Fruit fly (Drosophila melanogaster): ENCODE results near the gene CG15386.

CG15386 gene

dm6 chr2L:2249578-2249977 lies 32.5 kb upstream of the CG15386 start:
- TF ChIP-seq fd96Ca (GFP tag; IDR thresholded peaks at IDR 0.05) (0 out of 3 replicates have a peak, but pooled peaks have one; percentile 25), CG8159 (tag; optimal IDR thresholded peaks at IDR 0.05) (peak; percentile 36), CG34367 (tag; optimal IDR thresholded peaks at IDR 0.05) (no peak)

dm6 chr2L:2242783-2243182 lies 25.7 kb upstream of the CG15386 start:
- TF ChIP-seq CG8301 (tag; optimal IDR thresholded peaks at IDR 0.05), result no peak
- no peak for TF ChIP-seq Pif1B (GFP tag; optimal IDR thresholded peaks at IDR 0.05)
- TF ChIP-seq rn (GFP tag; IDR thresholded peaks at IDR 0.05), result no peak
- no peak for TF ChIP-seq CG12605 (GFP tag; IDR thresholded peaks at IDR 0.05)
- TF ChIP-seq CG32121 (GFP tag; IDR thresholded peaks at IDR 0.05), result no peak
- TF ChIP-seq Snoo (tag; optimal IDR thresholded peaks at IDR 0.05), result no peak
- no peak for TF ChIP-seq Ets98B (GFP tag; IDR thresholded peaks at IDR 0.05)
- TF ChIP-seq CG9948 (tag; optimal IDR thresholded peaks at IDR 0.05), result no peak
- no peak for TF ChIP-seq CG15710 (tag; optimal IDR thresholded peaks at IDR 0.05)
- TF ChIP-seq CG34367 (tag; optimal IDR thresholded peaks at IDR 0.05), result no peak
- no peak for TF ChIP-seq gl (tag; optimal IDR thresholded peaks at IDR 0.05)
- no peak for TF ChIP-seq CG4496 (GFP tag; IDR thresholded peaks at IDR 0.05)
- TF ChIP-seq Pif1A (GFP tag; optimal IDR thresholded peaks at IDR 0.05), result no peak
- no peak for TF ChIP-seq CG13204 (GFP tag; optimal IDR thresholded peaks at IDR 0.05)
- TF ChIP-seq fd96Ca (GFP tag; IDR thresholded peaks at IDR 0.05), result no peak
- no peak for TF ChIP-seq D1 (tag; optimal IDR thresholded peaks at IDR 0.05)
- TF ChIP-seq CG14655 (GFP tag; optimal IDR thresholded peaks at IDR 0.05), result no peak
- TF ChIP-seq CG17806 (tag; optimal IDR thresholded peaks at IDR 0.05), result no peak

dm6 chr2L:2242139-2242538 lies 25.1 kb upstream of the CG15386 start, which contains the start of gene CG4267:
Gene CG4267, plus strand, starts transcription at chr2L:2242378.
- TF ChIP-seq CG10348 (GFP tag; IDR thresholded peaks at IDR 0.05) (0 out of 2 replicates have a peak, but pooled peaks have one; percentile 23), CG4496 (GFP tag; IDR thresholded peaks at IDR 0.05) (peak; percentile 67), CG13204 (GFP tag; optimal IDR thresholded peaks at IDR 0.05) (no peak), fd96Ca (GFP tag; IDR thresholded peaks at IDR 0.05) (peak; percentile 52; the same call in 1 of the 3 replicates), Ets98B (GFP tag; IDR thresholded peaks at IDR 0.05) (peak; percentile 20; the same call in 1 of the 2 replicates), rn (GFP tag; IDR thresholded peaks at IDR 0.05) (no peak), CG8159 (tag; optimal IDR thresholded peaks at IDR 0.05) (no peak), gl (tag; optimal IDR thresholded peaks at IDR 0.05) (no peak), CG32121 (GFP tag; IDR thresholded peaks at IDR 0.05) (0 out of 2 replicates have a peak, but pooled peaks have one; percentile 12), EcR (GFP tag; optimal IDR thresholded peaks at IDR 0.05) (peak; percentile 74)

dm6 chr2L:2240493-2240892 lies 23.4 kb upstream of the CG15386 start, which contains the start of gene Tengl1:
Gene Tengl1, minus strand, starts transcription at chr2L:2240593.
- TF ChIP-seq Ets98B (GFP tag; IDR thresholded peaks at IDR 0.05), result no peak
- no peak for TF ChIP-seq rn (GFP tag; IDR thresholded peaks at IDR 0.05)
- no peak for TF ChIP-seq CG9948 (tag; optimal IDR thresholded peaks at IDR 0.05)
- no peak for TF ChIP-seq CG14655 (GFP tag; optimal IDR thresholded peaks at IDR 0.05)
- TF ChIP-seq D1 (tag; optimal IDR thresholded peaks at IDR 0.05), result no peak

- no peak for TF ChIP-seq CG8159 (tag; optimal IDR thresholded peaks at IDR 0.05)
Observed at dm6 chr2L:2239284-2239683, 22.2 kb upstream of the CG15386 start, which contains the start of gene Tengl2. Gene Tengl2, minus strand, starts transcription at chr2L:2239384.

- TF ChIP-seq CG4496 (GFP tag; IDR thresholded peaks at IDR 0.05) (no peak), rn (GFP tag; IDR thresholded peaks at IDR 0.05) (no peak), CG10348 (GFP tag; IDR thresholded peaks at IDR 0.05) (no peak), Ets98B (GFP tag; IDR thresholded peaks at IDR 0.05) (no peak), CG34367 (tag; optimal IDR thresholded peaks at IDR 0.05) (no peak), Snoo (tag; optimal IDR thresholded peaks at IDR 0.05) (no peak), CG32121 (GFP tag; IDR thresholded peaks at IDR 0.05) (no peak), D1 (tag; optimal IDR thresholded peaks at IDR 0.05) (no peak), CG8159 (tag; optimal IDR thresholded peaks at IDR 0.05) (no peak), CG15710 (tag; optimal IDR thresholded peaks at IDR 0.05) (no peak), Pif1A (GFP tag; optimal IDR thresholded peaks at IDR 0.05) (no peak), CG8301 (tag; optimal IDR thresholded peaks at IDR 0.05) (no peak), EcR (GFP tag; optimal IDR thresholded peaks at IDR 0.05) (no peak), CG14655 (GFP tag; optimal IDR thresholded peaks at IDR 0.05) (no peak), gl (tag; optimal IDR thresholded peaks at IDR 0.05) (no peak)
Observed at dm6 chr2L:2238151-2238550, 21.1 kb upstream of the CG15386 start, which contains the start of gene Tengl3. Gene Tengl3, minus strand, starts transcription at chr2L:2238251.

dm6 chr2L:2236722-2237121 lies 19.7 kb upstream of the CG15386 start, which contains the start of gene Sec24CD:
Gene Sec24CD, minus strand, starts transcription at chr2L:2236844.
- TF ChIP-seq CG32121 (GFP tag; IDR thresholded peaks at IDR 0.05) (no peak), EcR (GFP tag; optimal IDR thresholded peaks at IDR 0.05) (peak; percentile 36)
